Fruit fly (Drosophila melanogaster): ENCODE measurements around the gene CG3769.

The CG3769 gene

DNA sequence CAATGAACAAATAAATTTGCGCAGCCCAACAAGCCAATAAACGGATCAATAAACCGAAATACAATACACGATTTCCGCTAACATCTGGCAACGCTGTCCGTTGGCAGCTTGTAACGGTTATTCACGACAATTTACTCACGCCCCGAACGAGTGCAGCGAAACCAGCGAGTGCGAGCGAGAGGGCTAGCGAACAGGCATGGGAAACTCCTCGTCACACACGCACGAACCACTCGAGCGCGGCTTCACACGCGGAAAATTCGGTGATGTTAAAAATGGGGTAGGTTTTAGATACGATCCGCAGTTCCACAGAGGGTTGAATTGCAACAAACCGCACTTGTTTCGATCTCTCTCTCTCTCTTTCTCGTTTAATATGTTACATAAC is 24.9 kb downstream of the CG3769 start:
- TF ChIP-seq CG12768 (GFP tag; optimal IDR thresholded peaks at IDR 0.05): no peak
- no peak for TF ChIP-seq cic (GFP tag; optimal IDR thresholded peaks at IDR 0.05)
- TF ChIP-seq CG14711 (tag; optimal IDR thresholded peaks at IDR 0.05): no peak
- TF ChIP-seq pad (GFP tag; optimal IDR thresholded peaks at IDR 0.05): no peak
- no peak for TF ChIP-seq cnc (optimal IDR thresholded peaks at IDR 0.05)
- TF ChIP-seq toe (GFP tag; optimal IDR thresholded peaks at IDR 0.05): no peak
- no peak for TF ChIP-seq kay (GFP tag; ENCODE audit: borderline replicate concordance)
- no peak for TF ChIP-seq Crg-1 (GFP tag; optimal IDR thresholded peaks at IDR 0.05)
- no peak for TF ChIP-seq CG5204 (GFP tag; optimal IDR thresholded peaks at IDR 0.05)
- TF ChIP-seq Hr96 (GFP tag; optimal IDR thresholded peaks at IDR 0.05): no peak
- no peak for TF ChIP-seq bab1 (GFP tag; optimal IDR thresholded peaks at IDR 0.05)
- TF ChIP-seq ovo (GFP tag; optimal IDR thresholded peaks at IDR 0.05): no peak
- no peak for TF ChIP-seq CG7101 (tag; optimal IDR thresholded peaks at IDR 0.05)

DNA sequence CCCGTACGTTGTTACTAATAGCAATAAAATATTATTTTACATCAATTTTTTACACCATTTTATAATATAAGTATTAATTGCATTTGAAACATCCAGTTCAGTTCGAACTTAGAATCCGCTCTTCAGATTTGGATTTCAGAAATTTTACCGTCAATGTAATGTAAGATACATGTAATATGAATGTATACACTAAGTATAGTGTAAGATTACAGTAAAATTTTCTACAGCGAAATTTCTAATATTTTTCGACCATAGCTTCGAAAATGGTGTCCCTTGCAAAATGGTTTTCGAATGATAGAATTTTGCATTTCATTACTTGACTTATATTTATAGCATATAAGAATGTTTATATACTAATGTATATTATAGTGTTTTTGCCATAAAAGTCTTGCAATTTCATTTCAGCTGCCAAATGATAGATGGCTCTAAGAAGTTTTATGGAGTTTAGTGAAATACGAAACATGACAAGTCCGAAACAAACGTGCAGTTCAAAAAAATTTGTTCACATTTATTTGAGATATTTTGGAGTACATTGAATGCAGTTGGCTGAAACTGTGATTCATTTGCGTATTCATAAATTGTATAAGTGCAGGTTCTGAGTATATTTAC is 29.4 kb downstream of the CG3769 start:
- no peak for TF ChIP-seq ovo (GFP tag; optimal IDR thresholded peaks at IDR 0.05)
- no peak for TF ChIP-seq bab1 (GFP tag; optimal IDR thresholded peaks at IDR 0.05)
- TF ChIP-seq cnc (optimal IDR thresholded peaks at IDR 0.05): no peak
- TF ChIP-seq Clk (GFP tag; optimal IDR thresholded peaks at IDR 0.05): no peak
- TF ChIP-seq CG7101 (tag; optimal IDR thresholded peaks at IDR 0.05): no peak
- TF ChIP-seq kay (GFP tag; ENCODE audit: borderline replicate concordance): no peak
- no peak for TF ChIP-seq Mnt (GFP tag; optimal IDR thresholded peaks at IDR 0.05)
- no peak for TF ChIP-seq Hr96 (GFP tag; optimal IDR thresholded peaks at IDR 0.05)

DNA sequence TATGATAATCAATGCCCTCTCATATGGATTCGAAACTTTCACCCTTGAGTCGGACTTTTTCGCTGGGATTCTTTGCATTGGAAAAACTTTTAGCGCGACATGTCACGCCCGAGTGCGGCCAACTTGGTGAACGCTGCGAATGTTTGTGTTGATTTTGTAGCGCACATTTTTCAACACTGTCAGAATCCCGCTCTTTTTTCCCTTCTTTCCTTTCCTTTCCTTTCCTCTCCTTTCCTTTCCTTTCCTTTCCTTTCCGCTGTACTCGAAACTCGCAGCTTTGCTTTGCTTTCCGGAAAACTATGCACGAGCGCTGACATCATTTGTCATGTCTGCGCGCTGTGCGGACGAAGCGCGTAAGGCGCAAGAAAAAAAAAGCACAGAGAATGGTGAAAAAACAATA is 32.2 kb downstream of the CG3769 start:
- TF ChIP-seq CG7045 (GFP tag; optimal IDR thresholded peaks at IDR 0.05): no peak
- TF ChIP-seq toe (GFP tag; optimal IDR thresholded peaks at IDR 0.05): no peak

All from whole organism, adult.